Fruit fly (Drosophila melanogaster): ENCODE data around the gene Dd.

Gene Dd

DNA sequence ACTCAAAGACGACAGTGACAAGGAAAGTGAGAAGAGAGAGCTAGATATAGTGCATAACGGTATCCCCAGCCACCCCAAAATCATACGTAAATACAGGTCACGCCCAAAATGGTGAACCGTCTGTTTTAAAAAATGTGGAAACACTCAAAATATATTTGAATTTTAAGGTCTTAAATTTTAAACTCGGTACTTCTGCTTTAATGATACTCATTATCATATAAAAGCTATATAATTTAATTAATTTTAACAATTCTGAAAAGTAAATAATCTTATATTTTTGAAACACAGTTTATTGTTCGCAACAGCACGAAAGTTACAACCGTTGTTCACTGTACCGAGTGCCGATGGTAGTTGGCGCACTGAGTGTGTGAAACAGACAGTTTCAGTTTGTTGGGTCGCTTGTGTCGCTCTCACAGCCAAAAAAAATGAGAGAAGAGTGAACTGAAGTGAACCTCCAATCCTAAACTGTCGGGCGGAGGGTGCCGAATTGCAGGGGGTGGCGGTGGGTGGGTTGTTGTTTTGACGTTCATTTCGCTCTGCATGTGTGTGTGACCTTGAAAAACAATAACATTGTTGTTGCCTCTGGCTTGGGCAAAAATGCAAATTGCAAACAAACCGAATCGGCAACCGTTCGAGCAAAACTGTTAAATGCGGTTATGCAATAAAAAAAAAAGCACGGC is 42.6 kb upstream of the Dd start:
- peak; percentile 72 for TF ChIP-seq tj (GFP tag; optimal IDR thresholded peaks at IDR 0.05)
- TF ChIP-seq CG33017 (tag; optimal IDR thresholded peaks at IDR 0.05): peak; percentile 95
- no peak for TF ChIP-seq cnc (optimal IDR thresholded peaks at IDR 0.05)
- TF ChIP-seq Clk (GFP tag; optimal IDR thresholded peaks at IDR 0.05): peak; percentile 89
- TF ChIP-seq bab1 (GFP tag; optimal IDR thresholded peaks at IDR 0.05): peak; percentile 90
- TF ChIP-seq CG1620 (GFP tag; optimal IDR thresholded peaks at IDR 0.05): peak; percentile 85
- peak; percentile 81 for TF ChIP-seq Crg-1 (GFP tag; optimal IDR thresholded peaks at IDR 0.05)
- TF ChIP-seq CG5204 (GFP tag; optimal IDR thresholded peaks at IDR 0.05): peak; percentile 56
- TF ChIP-seq CG12768 (GFP tag; optimal IDR thresholded peaks at IDR 0.05): peak; percentile 94
- TF ChIP-seq CG7045 (GFP tag; optimal IDR thresholded peaks at IDR 0.05): peak; percentile 93
- peak; percentile 86 for TF ChIP-seq Mnt (GFP tag; optimal IDR thresholded peaks at IDR 0.05)
- peak; percentile 82 for TF ChIP-seq cic (GFP tag; optimal IDR thresholded peaks at IDR 0.05)
- TF ChIP-seq CG14711 (tag; optimal IDR thresholded peaks at IDR 0.05): peak; percentile 91
- TF ChIP-seq Hr96 (GFP tag; optimal IDR thresholded peaks at IDR 0.05): no peak
- TF ChIP-seq ovo (GFP tag; optimal IDR thresholded peaks at IDR 0.05): peak; percentile 71
- peak; percentile 95 for TF ChIP-seq CG11617 (GFP tag; optimal IDR thresholded peaks at IDR 0.05)
- TF ChIP-seq kay (GFP tag; ENCODE audit: borderline replicate concordance): no peak
- peak; percentile 74 for TF ChIP-seq toe (GFP tag; optimal IDR thresholded peaks at IDR 0.05)
- TF ChIP-seq CG7101 (tag; optimal IDR thresholded peaks at IDR 0.05): peak; percentile 97
- peak; percentile 93 for TF ChIP-seq pad (GFP tag; optimal IDR thresholded peaks at IDR 0.05)

DNA sequence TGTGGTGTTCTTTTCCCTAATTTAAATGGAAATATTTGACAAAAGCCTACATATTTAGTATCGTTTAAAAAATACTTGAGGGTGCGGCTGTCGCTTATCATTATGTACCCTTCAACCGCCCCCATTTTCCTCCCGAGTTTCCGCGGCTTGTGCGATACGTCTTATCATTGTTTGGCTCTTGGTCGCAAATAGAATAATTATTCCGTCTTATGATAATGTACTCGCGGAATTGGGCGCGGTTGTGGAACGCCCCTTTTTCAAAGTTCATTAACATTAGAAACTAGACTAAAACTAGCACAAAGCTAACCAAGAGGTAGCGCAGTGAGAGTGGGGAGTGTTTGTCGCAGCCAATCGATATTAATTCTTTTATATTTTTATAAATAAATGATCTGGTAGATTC is 41.6 kb upstream of the Dd start:
- TF ChIP-seq cic (GFP tag; optimal IDR thresholded peaks at IDR 0.05) (peak; percentile 22), Mnt (GFP tag; optimal IDR thresholded peaks at IDR 0.05) (peak; percentile 18), Crg-1 (GFP tag; optimal IDR thresholded peaks at IDR 0.05) (no peak)

DNA sequence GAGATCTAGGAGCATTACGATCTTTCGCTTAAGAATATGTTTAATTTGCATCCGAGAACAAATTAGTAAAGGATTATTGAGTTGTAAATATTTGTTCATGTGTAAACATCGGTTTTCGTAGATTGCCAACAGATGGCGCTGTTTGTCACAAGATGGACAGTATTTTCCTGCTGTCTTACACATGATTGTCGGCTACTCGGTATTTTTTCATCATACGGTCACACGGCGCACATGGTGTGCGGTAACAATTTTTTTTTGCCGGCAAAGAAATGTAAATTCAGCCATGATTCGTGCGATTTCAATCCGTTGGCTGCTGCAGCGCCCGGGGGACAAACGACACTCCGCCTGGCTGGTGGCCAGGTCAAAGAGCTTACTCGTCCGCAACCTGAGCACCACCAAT is 39.1 kb upstream of the Dd start, which contains the start of the genes bbx and waw:
TSS of gene bbx (plus strand) at position 151 of the 400 bp plus-strand sequence.
TSS of gene waw (plus strand) at position 151 of the 400 bp plus-strand sequence.
- TF ChIP-seq CG7101 (tag; optimal IDR thresholded peaks at IDR 0.05): peak; percentile 57
- peak; percentile 5 for TF ChIP-seq tj (GFP tag; optimal IDR thresholded peaks at IDR 0.05)
- no peak for TF ChIP-seq kay (GFP tag; ENCODE audit: borderline replicate concordance)
- no peak for TF ChIP-seq CG33017 (tag; optimal IDR thresholded peaks at IDR 0.05)
- TF ChIP-seq ovo (GFP tag; optimal IDR thresholded peaks at IDR 0.05): no peak
- peak; percentile 18 for TF ChIP-seq pad (GFP tag; optimal IDR thresholded peaks at IDR 0.05)
- no peak for TF ChIP-seq toe (GFP tag; optimal IDR thresholded peaks at IDR 0.05)
- no peak for TF ChIP-seq CG12768 (GFP tag; optimal IDR thresholded peaks at IDR 0.05)
- TF ChIP-seq cic (GFP tag; optimal IDR thresholded peaks at IDR 0.05): peak; percentile 14
- TF ChIP-seq Crg-1 (GFP tag; optimal IDR thresholded peaks at IDR 0.05): peak; percentile 42
- TF ChIP-seq bab1 (GFP tag; optimal IDR thresholded peaks at IDR 0.05): peak; percentile 52
- TF ChIP-seq Mnt (GFP tag; optimal IDR thresholded peaks at IDR 0.05): peak; percentile 100
- no peak for TF ChIP-seq CG5204 (GFP tag; optimal IDR thresholded peaks at IDR 0.05)
- TF ChIP-seq CG7045 (GFP tag; optimal IDR thresholded peaks at IDR 0.05): no peak
- TF ChIP-seq Clk (GFP tag; optimal IDR thresholded peaks at IDR 0.05): no peak
- TF ChIP-seq CG14711 (tag; optimal IDR thresholded peaks at IDR 0.05): peak; percentile 21
- peak; percentile 57 for TF ChIP-seq CG1620 (GFP tag; optimal IDR thresholded peaks at IDR 0.05)
- peak; percentile 55 for TF ChIP-seq CG11617 (GFP tag; optimal IDR thresholded peaks at IDR 0.05)
- TF ChIP-seq Hr96 (GFP tag; optimal IDR thresholded peaks at IDR 0.05): no peak
- TF ChIP-seq cnc (optimal IDR thresholded peaks at IDR 0.05): no peak

DNA sequence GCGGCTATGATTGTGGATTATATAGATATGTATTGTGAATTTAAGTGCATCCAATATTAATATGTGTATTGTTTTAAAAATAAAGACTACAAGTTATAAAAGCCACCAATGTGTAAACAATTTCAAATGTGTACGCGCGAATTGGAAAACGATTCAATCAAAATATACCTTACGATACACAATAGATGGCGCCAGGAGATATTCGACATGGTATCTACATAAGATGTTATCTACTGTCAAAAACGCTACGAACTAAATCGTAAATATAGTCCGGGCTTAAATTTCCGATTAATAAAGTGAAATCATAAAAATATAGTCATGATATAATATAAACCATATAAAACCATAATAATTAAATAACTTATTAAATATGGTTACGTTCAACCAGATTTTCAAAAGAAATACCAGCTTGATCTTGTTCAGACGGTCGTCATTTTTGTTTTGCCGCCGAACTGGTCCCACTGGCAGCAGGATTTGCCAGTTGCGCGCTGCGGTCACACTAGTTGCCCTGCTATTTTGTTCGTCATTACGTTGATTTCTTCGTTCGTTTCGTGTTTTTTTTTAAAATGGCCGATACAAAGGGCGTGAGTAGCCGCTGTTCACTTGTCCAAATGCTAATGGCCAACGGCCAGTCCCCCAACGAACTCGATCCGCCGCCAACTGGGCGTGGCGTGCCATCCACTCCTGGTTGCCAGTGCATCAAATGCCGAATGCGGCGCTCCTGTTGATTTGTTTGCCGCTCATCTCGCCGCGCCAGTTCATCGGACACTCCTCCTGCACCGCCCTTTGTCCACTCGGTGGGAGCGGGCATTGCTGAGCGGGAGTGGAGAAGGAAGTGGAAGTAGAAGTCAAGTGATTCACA is 34.2 kb upstream of the Dd start, which contains the start of gene Septin1:
TSS of gene Septin1 (plus strand) at position 477 of the 862 bp plus-strand sequence.
- TF ChIP-seq ovo (GFP tag; optimal IDR thresholded peaks at IDR 0.05) (no peak), CG14711 (tag; optimal IDR thresholded peaks at IDR 0.05) (peak; percentile 3), CG1620 (GFP tag; optimal IDR thresholded peaks at IDR 0.05) (peak; percentile 0), CG5204 (GFP tag; optimal IDR thresholded peaks at IDR 0.05) (no peak), Mnt (GFP tag; optimal IDR thresholded peaks at IDR 0.05) (peak; percentile 39), cic (GFP tag; optimal IDR thresholded peaks at IDR 0.05) (no peak), CG11617 (GFP tag; optimal IDR thresholded peaks at IDR 0.05) (peak; percentile 45)

DNA sequence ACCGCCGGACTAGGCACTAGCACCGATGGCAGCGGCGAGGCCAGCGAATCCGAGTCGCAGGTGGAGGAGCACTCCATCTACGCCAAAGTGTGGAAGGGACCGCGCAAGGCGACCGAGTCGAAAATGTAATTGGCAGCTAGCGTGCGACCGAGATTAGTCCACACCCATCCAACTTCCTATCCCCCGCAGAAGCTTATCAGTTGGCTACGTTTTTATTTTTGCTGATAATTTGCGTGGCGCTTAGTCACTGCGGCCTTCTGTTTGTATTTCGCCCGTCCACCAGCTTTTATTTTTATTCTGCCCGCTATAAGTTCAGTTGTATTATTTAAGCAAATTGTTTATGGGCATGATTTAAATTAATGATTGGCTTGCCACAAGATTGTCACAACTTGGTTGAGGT is 29.7 kb upstream of the Dd start:
- TF ChIP-seq tj (GFP tag; optimal IDR thresholded peaks at IDR 0.05) (no peak), cic (GFP tag; optimal IDR thresholded peaks at IDR 0.05) (peak; percentile 69), Crg-1 (GFP tag; optimal IDR thresholded peaks at IDR 0.05) (no peak), pad (GFP tag; optimal IDR thresholded peaks at IDR 0.05) (no peak)

DNA sequence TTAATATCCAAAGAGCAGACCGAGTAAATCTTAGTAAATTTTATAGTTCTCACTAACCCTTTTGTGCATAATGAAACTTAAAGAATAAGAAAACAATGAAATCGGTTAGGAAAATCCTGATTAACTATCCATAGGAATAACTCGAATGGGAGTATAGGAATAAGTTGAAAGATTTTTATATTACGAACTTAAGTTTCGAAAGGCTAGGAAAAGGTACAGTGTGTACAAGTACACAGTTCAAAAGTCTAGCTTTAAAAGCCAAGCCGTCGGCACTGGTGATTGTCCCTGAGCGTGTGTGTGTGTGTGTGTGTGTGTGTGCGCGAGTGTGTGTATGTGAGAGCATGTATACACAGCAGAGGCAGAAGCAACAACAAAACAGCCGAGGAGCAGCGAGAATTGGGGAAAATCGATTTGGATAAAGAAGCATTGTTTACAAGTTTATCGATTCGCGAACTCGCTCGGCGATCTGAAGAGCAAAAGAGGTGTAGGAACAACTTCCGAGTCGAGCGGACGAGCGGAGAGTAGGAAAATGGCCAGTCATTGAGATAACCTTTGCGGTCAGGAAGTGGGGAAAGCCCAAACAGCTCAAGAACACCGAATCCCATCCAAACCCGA is 27.5 kb upstream of the Dd start:
- no peak for TF ChIP-seq cnc (optimal IDR thresholded peaks at IDR 0.05)
- no peak for TF ChIP-seq cic (GFP tag; optimal IDR thresholded peaks at IDR 0.05)
- TF ChIP-seq bab1 (GFP tag; optimal IDR thresholded peaks at IDR 0.05): no peak
- no peak for TF ChIP-seq tj (GFP tag; optimal IDR thresholded peaks at IDR 0.05)
- TF ChIP-seq CG12768 (GFP tag; optimal IDR thresholded peaks at IDR 0.05): no peak
- TF ChIP-seq CG33017 (tag; optimal IDR thresholded peaks at IDR 0.05): no peak
- no peak for TF ChIP-seq CG14711 (tag; optimal IDR thresholded peaks at IDR 0.05)
- no peak for TF ChIP-seq Clk (GFP tag; optimal IDR thresholded peaks at IDR 0.05)
- TF ChIP-seq toe (GFP tag; optimal IDR thresholded peaks at IDR 0.05): no peak
- no peak for TF ChIP-seq CG7101 (tag; optimal IDR thresholded peaks at IDR 0.05)
- TF ChIP-seq CG5204 (GFP tag; optimal IDR thresholded peaks at IDR 0.05): no peak
- TF ChIP-seq Hr96 (GFP tag; optimal IDR thresholded peaks at IDR 0.05): no peak
- no peak for TF ChIP-seq CG7045 (GFP tag; optimal IDR thresholded peaks at IDR 0.05)
- TF ChIP-seq pad (GFP tag; optimal IDR thresholded peaks at IDR 0.05): no peak
- TF ChIP-seq Crg-1 (GFP tag; optimal IDR thresholded peaks at IDR 0.05): no peak
